Worm (Caenorhabditis elegans): Measurements from ENCODE around the gene sdz-10.

Gene sdz-10

ce11 chrII:2772166-2772565, at the start of gene sdz-10:
Gene sdz-10 (minus strand): TSS chrII:2772266.
- TF ChIP-seq ceh-48 (tag; optimal IDR thresholded peaks at IDR 0.05) (no peak), ref-2 (tag; optimal IDR thresholded peaks at IDR 0.05) (no peak), ceh-30 (tag; optimal IDR thresholded peaks at IDR 0.05) (no peak), lin-11 (tag; optimal IDR thresholded peaks at IDR 0.05) (no peak), npax-4 (tag; optimal IDR thresholded peaks at IDR 0.05) (no peak), pqm-1 (tag; optimal IDR thresholded peaks at IDR 0.05) (no peak), elt-4 (tag; optimal IDR thresholded peaks at IDR 0.05) (no peak), hlh-8 (tag; optimal IDR thresholded peaks at IDR 0.05) (no peak), unc-86 (tag; optimal IDR thresholded peaks at IDR 0.05) (no peak), sox-2 (GFP tag; IDR thresholded peaks at IDR 0.05) (no peak), lim-6 (tag; optimal IDR thresholded peaks at IDR 0.05) (no peak), dve-1 (tag; optimal IDR thresholded peaks at IDR 0.05) (no peak), ceh-18 (tag; optimal IDR thresholded peaks at IDR 0.05) (no peak), syd-9 (tag; optimal IDR thresholded peaks at IDR 0.05) (no peak)

ce11 chrII:2816676-2817075, 44.6 kb upstream of the sdz-10 start, which contains the start of gene set-13:
Gene set-13 (plus strand): TSS chrII:2816976.
- no peak for TF ChIP-seq fkh-6 (tag; optimal IDR thresholded peaks at IDR 0.05)
- no peak for TF ChIP-seq ceh-31 (tag; optimal IDR thresholded peaks at IDR 0.05)
- no peak for TF ChIP-seq tbx-2 (tag; optimal IDR thresholded peaks at IDR 0.05)
- TF ChIP-seq hlh-13 (GFP tag; optimal IDR thresholded peaks at IDR 0.05): no peak

- no peak for TF ChIP-seq dmd-4 (tag; optimal IDR thresholded peaks at IDR 0.05; ENCODE audit: borderline replicate concordance)
- TF ChIP-seq F13H6.1 (tag; optimal IDR thresholded peaks at IDR 0.05): no peak
- no peak for TF ChIP-seq pha-2 (tag; optimal IDR thresholded peaks at IDR 0.05)
- no peak for TF ChIP-seq fkh-10 (GFP tag; optimal IDR thresholded peaks at IDR 0.05)
- TF ChIP-seq ceh-22 (tag; optimal IDR thresholded peaks at IDR 0.05): no peak
- TF ChIP-seq ttx-3 (tag; optimal IDR thresholded peaks at IDR 0.05): no peak
- no peak for TF ChIP-seq ama-1 (optimal IDR thresholded peaks at IDR 0.05)
- TF ChIP-seq pat-9 (tag; optimal IDR thresholded peaks at IDR 0.05): no peak
- no peak for TF ChIP-seq hlh-8 (tag; optimal IDR thresholded peaks at IDR 0.05)
- TF ChIP-seq hlh-13 (GFP tag; optimal IDR thresholded peaks at IDR 0.05): no peak
- TF ChIP-seq lin-11 (tag; optimal IDR thresholded peaks at IDR 0.05): no peak
- TF ChIP-seq ceh-9 (tag; optimal IDR thresholded peaks at IDR 0.05): no peak
- no peak for TF ChIP-seq madf-2 (tag; optimal IDR thresholded peaks at IDR 0.05)
- TF ChIP-seq fkh-6 (tag; optimal IDR thresholded peaks at IDR 0.05): no peak
- TF ChIP-seq ref-2 (tag; optimal IDR thresholded peaks at IDR 0.05): no peak
- no peak for TF ChIP-seq T23F11.4 (GFP tag; optimal IDR thresholded peaks at IDR 0.05)
- TF ChIP-seq pax-1 (tag; optimal IDR thresholded peaks at IDR 0.05): no peak
- TF ChIP-seq ets-4 (tag; optimal IDR thresholded peaks at IDR 0.05): no peak
Measured at ce11 chrII:2815444-2815843, 43.4 kb upstream of the sdz-10 start, which contains the start of gene K12H6.2. Gene K12H6.2 (minus strand): TSS chrII:2815544.

ce11 chrII:2815017-2815416, 43.0 kb upstream of the sdz-10 start:
- TF ChIP-seq C08G9.2 (tag; optimal IDR thresholded peaks at IDR 0.05) (no peak), unc-42 (tag; optimal IDR thresholded peaks at IDR 0.05) (no peak), T23F11.4 (GFP tag; optimal IDR thresholded peaks at IDR 0.05) (no peak), rnt-1 (tag; optimal IDR thresholded peaks at IDR 0.05) (no peak)

ce11 chrII:2807674-2808206, 35.7 kb upstream of the sdz-10 start, which contains the start of gene K12H6.12:
Gene K12H6.12 (plus strand): TSS chrII:2808156.
- TF ChIP-seq hlh-30 (tag; optimal IDR thresholded peaks at IDR 0.05; ENCODE audit: insufficient read depth) (peak; percentile 77), tbx-2 (tag; optimal IDR thresholded peaks at IDR 0.05) (peak; percentile 15), unc-55 (GFP tag; optimal IDR thresholded peaks at IDR 0.05) (peak; percentile 29), dmd-4 (tag; optimal IDR thresholded peaks at IDR 0.05; ENCODE audit: borderline replicate concordance) (no peak)

Data from whole organism, late embryonic.